Fruit fly (Drosophila melanogaster) whole organism, adult: ENCODE results near the gene Suv3.

Experiments
- CG1620 ChIP-seq: fragments of 200-800 bp; sonication (Bioruptor generic); optimal IDR thresholded peaks from 2 replicates; lab custom pipeline; 2016; ENCODE audit warnings: missing biosample characterization, missing genetic modification characterization
- CG5204 ChIP-seq: fragments of 200-800 bp; sonication (Bioruptor generic); optimal IDR thresholded peaks from 2 replicates; lab custom pipeline; 2016; ENCODE audit warnings: missing biosample characterization, missing genetic modification characterization
- Clk ChIP-seq: fragments of 200-800 bp; sonication (Bioruptor generic); optimal IDR thresholded peaks from 2 replicates; lab custom pipeline; 2017; ENCODE audit warnings: missing biosample characterization, missing genetic modification characterization
- Crg-1 ChIP-seq: fragments of 200-800 bp; sonication (Bioruptor generic); optimal IDR thresholded peaks from 2 replicates; lab custom pipeline; 2016; ENCODE audit warnings: missing biosample characterization, missing genetic modification characterization
- cnc ChIP-seq, 2 experiments: fragments of >200 bp; optimal IDR thresholded peaks; 2 replicates each; lab custom pipeline; 2017
- kay ChIP-seq: fragments of 200-800 bp; sonication (Bioruptor generic); peaks from one replicate; lab custom pipeline; 2016; ENCODE audit warnings: missing biosample characterization, missing genetic modification characterization, borderline replicate concordance
- ovo ChIP-seq: fragments of 200-800 bp; sonication (Bioruptor generic); optimal IDR thresholded peaks from 2 replicates; lab custom pipeline; 2016; ENCODE audit warnings: missing biosample characterization, missing genetic modification characterization

dm6 chr3R:4291289-4291688 is 20.1 kb upstream of the Suv3 start:
- no peak for TF ChIP-seq ovo
- TF ChIP-seq CG5204 (GFP tag; lab: Kevin White, UChicago), result no peak
- no peak for TF ChIP-seq CG1620
- no peak for TF ChIP-seq cnc (optimal IDR thresholded peaks at IDR 0.05; lab: Kevin White, UChicago)
- no peak for TF ChIP-seq Clk (GFP tag; lab: Kevin White, UChicago)
- no peak for TF ChIP-seq Crg-1 (GFP tag; lab: Kevin White, UChicago)
- TF ChIP-seq kay (GFP tag; lab: Kevin White, UChicago), result no peak
